Worm (Caenorhabditis elegans): Measurements from ENCODE around the gene dnj-23.

ce11 chrII:9097302-9097701 is 11.1 kb downstream of the dnj-23 start:
- TF ChIP-seq jun-1 (tag; optimal IDR thresholded peaks at IDR 0.05) (no peak), fos-1 (tag; optimal IDR thresholded peaks at IDR 0.05) (no peak), nhr-12 (tag; optimal IDR thresholded peaks at IDR 0.05) (no peak), nhr-237 (tag; optimal IDR thresholded peaks at IDR 0.05) (no peak), snpc-4 (tag; optimal IDR thresholded peaks at IDR 0.05) (no peak), ceh-16 (tag; optimal IDR thresholded peaks at IDR 0.05) (no peak), unc-39 (tag; optimal IDR thresholded peaks at IDR 0.05) (no peak), nhr-25 (tag; optimal IDR thresholded peaks at IDR 0.05) (no peak), skn-1 (tag; optimal IDR thresholded peaks at IDR 0.05) (no peak), ztf-11 (tag; optimal IDR thresholded peaks at IDR 0.05) (no peak), nhr-43 (tag; optimal IDR thresholded peaks at IDR 0.05; ENCODE audit: poor library complexity, severe bottlenecking) (no peak), pha-4 (tag; optimal IDR thresholded peaks at IDR 0.05) (no peak), pqm-1 (tag; optimal IDR thresholded peaks at IDR 0.05) (no peak), mdl-1 (tag; optimal IDR thresholded peaks at IDR 0.05) (no peak)

Data from whole organism, L3 larva.